Fruit fly (Drosophila melanogaster) whole organism, embryonic: ENCODE results near the gene Ask1.

Experiments
- CG11456 ChIP-seq: fragments of 200-800 bp; sonication (Bioruptor generic); IDR thresholded peaks from 3 replicates; pipeline ENCODE4 v1.3.6; 2022; ENCODE audit warnings: missing biosample characterization, missing genetic modification characterization
- CG13775 ChIP-seq: fragments of 200-800 bp; sonication (Bioruptor generic); optimal IDR thresholded peaks from 3 replicates; lab custom pipeline; 2017; ENCODE audit warnings: missing biosample characterization, mild to moderate bottlenecking, missing genetic modification characterization
- CG18011 ChIP-seq: fragments of 200-800 bp; sonication (Bioruptor generic); optimal IDR thresholded peaks from 2 replicates; lab custom pipeline; 2017; ENCODE audit warnings: missing biosample characterization, missing genetic modification characterization, mild to moderate bottlenecking, moderate library complexity, missing genotype
- CG2199 ChIP-seq: fragments of 200-800 bp; sonication (Bioruptor generic); IDR thresholded peaks from 3 replicates; pipeline ENCODE4 v1.3.6; 2022; ENCODE audit warnings: missing biosample characterization, missing genetic modification characterization
- CG32532 ChIP-seq: fragments of 200-800 bp; sonication (Bioruptor generic); IDR thresholded peaks from 2 replicates; pipeline ENCODE4 v1.3.6; 2022; ENCODE audit warnings: missing biosample characterization, missing genetic modification characterization
- CG4730 ChIP-seq: fragments of 200-800 bp; sonication (Bioruptor generic); IDR thresholded peaks from 2 replicates; pipeline ENCODE4 v1.3.6; 2022; ENCODE audit warnings: missing biosample characterization, missing genetic modification characterization
- CG5180 ChIP-seq: fragments of 200-800 bp; sonication (Bioruptor generic); optimal IDR thresholded peaks from 3 replicates; lab custom pipeline; 2017; ENCODE audit warnings: missing biosample characterization, missing genetic modification characterization, mild to moderate bottlenecking, moderate library complexity, missing genetic modification reagents
- CG5953 ChIP-seq: fragments of 200-800 bp; sonication (Bioruptor generic); IDR thresholded peaks from 2 replicates; pipeline ENCODE4 v1.3.6; 2022; ENCODE audit warnings: missing biosample characterization, missing genetic modification characterization
- CG6765 ChIP-seq: fragments of 200-800 bp; sonication (Bioruptor generic); optimal IDR thresholded peaks from 3 replicates; lab custom pipeline; 2017; ENCODE audit warnings: missing biosample characterization, mild to moderate bottlenecking, missing genetic modification characterization
- CG7745 ChIP-seq: fragments of 200-800 bp; sonication (Bioruptor generic); optimal IDR thresholded peaks from 2 replicates; lab custom pipeline; 2018; ENCODE audit warnings: missing biosample characterization, mild to moderate bottlenecking, missing genetic modification characterization, moderate library complexity
- CG7987 ChIP-seq: fragments of 200-800 bp; sonication (Bioruptor generic); optimal IDR thresholded peaks from 2 replicates; lab custom pipeline; 2018; ENCODE audit warnings: missing biosample characterization, mild to moderate bottlenecking, missing genetic modification characterization, moderate library complexity
- CG8388 ChIP-seq: fragments of 200-800 bp; sonication (Bioruptor generic); optimal IDR thresholded peaks from 2 replicates; lab custom pipeline; 2019; ENCODE audit warnings: missing biosample characterization, mild to moderate bottlenecking, missing genetic modification characterization, moderate library complexity
- CG8944 ChIP-seq: fragments of 200-800 bp; sonication (Bioruptor generic); optimal IDR thresholded peaks from 3 replicates; lab custom pipeline; 2016; ENCODE audit warnings: missing biosample characterization, missing genetic modification characterization
- CG9609 ChIP-seq: fragments of 200-800 bp; sonication (Bioruptor generic); optimal IDR thresholded peaks from 3 replicates; lab custom pipeline; 2016; ENCODE audit warnings: missing biosample characterization, missing genetic modification characterization
- CHES-1-like ChIP-seq: fragments of 200-800 bp; sonication (Bioruptor generic); optimal IDR thresholded peaks from 2 replicates; lab custom pipeline; 2016; ENCODE audit warnings: missing biosample characterization, missing genetic modification characterization
- CkIIα-i1 ChIP-seq: fragments of 200-800 bp; sonication (Bioruptor generic); IDR thresholded peaks from 2 replicates; pipeline ENCODE4 v1.3.6; 2022; ENCODE audit warnings: missing biosample characterization, missing genetic modification characterization
- D19B ChIP-seq: fragments of 200-800 bp; sonication (Bioruptor generic); optimal IDR thresholded peaks from 2 replicates; lab custom pipeline; 2017; ENCODE audit warnings: missing biosample characterization, mild to moderate bottlenecking, missing genetic modification characterization
- Dbx ChIP-seq: fragments of 200-800 bp; sonication (Bioruptor generic); IDR thresholded peaks from 3 replicates; pipeline ENCODE4 v1.3.6; 2022; ENCODE audit warnings: missing biosample characterization, missing genetic modification characterization
- Doc2 ChIP-seq: fragments of 200-800 bp; sonication (Bioruptor generic); IDR thresholded peaks from 2 replicates; pipeline ENCODE4 v1.3.6; 2022; ENCODE audit warnings: missing biosample characterization, missing genetic modification characterization
- E2f2 ChIP-seq: fragments of 200-800 bp; sonication (Bioruptor generic); IDR thresholded peaks from 2 replicates; pipeline ENCODE4 v1.3.6; 2022; ENCODE audit warnings: missing biosample characterization, missing genetic modification characterization
- ERR ChIP-seq: fragments of 200-800 bp; sonication (Bioruptor generic); optimal IDR thresholded peaks from 2 replicates; lab custom pipeline; 2016; ENCODE audit warnings: missing biosample characterization, missing genetic modification characterization
- HLH3B ChIP-seq: fragments of 200-800 bp; sonication (Bioruptor generic); IDR thresholded peaks from 2 replicates; pipeline ENCODE4 v1.3.6; 2022; ENCODE audit warnings: missing biosample characterization, missing genetic modification characterization
- NFAT ChIP-seq: fragments of 200-800 bp; sonication (Bioruptor generic); IDR thresholded peaks from 2 replicates; pipeline ENCODE4 v1.3.6; 2022; ENCODE audit warnings: missing biosample characterization, missing genetic modification characterization
- NfI ChIP-seq: fragments of 200-800 bp; sonication (Bioruptor generic); optimal IDR thresholded peaks from 3 replicates; lab custom pipeline; 2018; ENCODE audit warnings: missing biosample characterization, mild to moderate bottlenecking, missing genetic modification characterization, moderate library complexity
- Pdp1 ChIP-seq, 2 experiments: fragments of 200-800 bp; sonication (Bioruptor generic); optimal IDR thresholded peaks; 3 replicates each; lab custom pipeline; 2016; ENCODE audit warnings: missing biosample characterization in 2 of 2, missing genetic modification characterization in 2 of 2, mild to moderate bottlenecking in 1 of 2, moderate library complexity in 1 of 2
- Ptx1 ChIP-seq: fragments of 200-800 bp; sonication (Bioruptor generic); IDR thresholded peaks from 2 replicates; pipeline ENCODE4 v1.3.6; 2022; ENCODE audit warnings: missing biosample characterization, missing genetic modification characterization
- Side ChIP-seq: fragments of 200-800 bp; sonication (Bioruptor generic); optimal IDR thresholded peaks from 2 replicates; lab custom pipeline; 2016; ENCODE audit warnings: missing biosample characterization, missing genetic modification characterization
- Trl ChIP-seq, 3 experiments: fragments of >200 bp in 2 of 3; fragments of 200-800 bp in 1 of 3; sonication (Bioruptor generic) in 1 of 3; optimal IDR thresholded peaks; 2 replicates in 1 of 3; 3 replicates in 2 of 3; lab custom pipeline; 2016 to 2017; ENCODE audit warnings: missing biosample characterization in 1 of 3, missing genetic modification characterization in 1 of 3
- Vsx1 ChIP-seq: fragments of 200-800 bp; sonication (Bioruptor generic); optimal IDR thresholded peaks from 2 replicates; lab custom pipeline; 2017; ENCODE audit warnings: missing biosample characterization, mild to moderate bottlenecking, missing genetic modification characterization, missing genetic modification reagents
- ara ChIP-seq: fragments of 200-800 bp; sonication (Bioruptor generic); IDR thresholded peaks from 2 replicates; pipeline ENCODE4 v1.3.6; 2022; ENCODE audit warnings: missing biosample characterization, missing genetic modification characterization
- caup ChIP-seq: fragments of 200-800 bp; sonication (Bioruptor generic); optimal IDR thresholded peaks from 3 replicates; lab custom pipeline; 2017; ENCODE audit warnings: missing biosample characterization, mild to moderate bottlenecking, missing genetic modification characterization, moderate library complexity; ENCODE audit not compliant: severe bottlenecking
- chinmo ChIP-seq: fragments of 200-800 bp; sonication (Bioruptor generic); IDR thresholded peaks from 4 replicates; pipeline ENCODE4 v1.3.6; 2022; ENCODE audit warnings: missing biosample characterization, missing genetic modification characterization; ENCODE audit not compliant: partially characterized antibody
- ci ChIP-seq: fragments of 200-800 bp; sonication (Bioruptor generic); IDR thresholded peaks from 3 replicates; pipeline ENCODE4 v1.3.6; 2022; ENCODE audit warnings: missing biosample characterization, missing genetic modification characterization
- corto ChIP-seq: fragments of 200-800 bp; sonication (Bioruptor generic); optimal IDR thresholded peaks from 2 replicates; lab custom pipeline; 2016; ENCODE audit warnings: missing biosample characterization, mild to moderate bottlenecking, missing genetic modification characterization, moderate library complexity
- da ChIP-seq: fragments of 200-800 bp; sonication (Bioruptor generic); optimal IDR thresholded peaks from 2 replicates; lab custom pipeline; 2016; ENCODE audit warnings: missing biosample characterization, missing genetic modification characterization
- fd64A ChIP-seq: fragments of 200-800 bp; sonication (Bioruptor generic); optimal IDR thresholded peaks from 3 replicates; lab custom pipeline; 2018; ENCODE audit warnings: missing biosample characterization, mild to moderate bottlenecking, missing genetic modification characterization
- gro ChIP-seq: fragments of 200-800 bp; sonication (Bioruptor generic); optimal IDR thresholded peaks from 2 replicates; lab custom pipeline; 2016; ENCODE audit warnings: missing biosample characterization, missing genetic modification characterization
- gt ChIP-seq: fragments of 200-800 bp; sonication (Bioruptor generic); IDR thresholded peaks from 2 replicates; pipeline ENCODE4 v1.3.6; 2022; ENCODE audit warnings: missing biosample characterization, missing genetic modification characterization
- kay ChIP-seq: fragments of 200-800 bp; sonication (Bioruptor generic); optimal IDR thresholded peaks from 2 replicates; lab custom pipeline; 2016; ENCODE audit warnings: missing biosample characterization, missing genetic modification characterization
- lbe ChIP-seq: fragments of 200-800 bp; sonication (Bioruptor generic); optimal IDR thresholded peaks from 2 replicates; lab custom pipeline; 2016; ENCODE audit warnings: missing biosample characterization, mild to moderate bottlenecking, missing genetic modification characterization
- lola ChIP-seq, 3 experiments: fragments of >200 bp in 2 of 3; fragments of 200-800 bp in 1 of 3; sonication (Bioruptor generic) in 1 of 3; optimal IDR thresholded peaks; 2 replicates each; lab custom pipeline; 2017 to 2019; ENCODE audit warnings: missing biosample characterization in 3 of 3, missing genetic modification characterization in 3 of 3, mild to moderate bottlenecking in 1 of 3, moderate library complexity in 1 of 3
- luna ChIP-seq: fragments of 200-800 bp; sonication (Bioruptor generic); optimal IDR thresholded peaks from 2 replicates; lab custom pipeline; 2016; ENCODE audit warnings: missing biosample characterization, missing genetic modification characterization
- salm ChIP-seq: fragments of 200-800 bp; sonication (Bioruptor generic); optimal IDR thresholded peaks from 2 replicates; lab custom pipeline; 2018; ENCODE audit warnings: missing biosample characterization, mild to moderate bottlenecking, missing genetic modification characterization
- slbo ChIP-seq: fragments of 200-800 bp; sonication (Bioruptor generic); IDR thresholded peaks from 2 replicates; pipeline ENCODE4 v1.3.6; 2022; ENCODE audit warnings: missing biosample characterization, missing genetic modification characterization
- tio ChIP-seq: fragments of 200-800 bp; sonication (Bioruptor generic); optimal IDR thresholded peaks from 2 replicates; lab custom pipeline; 2017; ENCODE audit warnings: missing biosample characterization, missing genetic modification characterization, inconsistent platforms
- vvl ChIP-seq: fragments of 200-800 bp; sonication (Bioruptor generic); IDR thresholded peaks from 2 replicates; pipeline ENCODE4 v1.3.6; 2022; ENCODE audit warnings: missing biosample characterization, missing genetic modification characterization
- wdn ChIP-seq: fragments of 200-800 bp; sonication (Bioruptor generic); IDR thresholded peaks from 2 replicates; pipeline ENCODE4 v1.3.6; 2022; ENCODE audit warnings: missing biosample characterization, missing genetic modification characterization
- zfh2 ChIP-seq: fragments of 200-800 bp; sonication (Bioruptor generic); optimal IDR thresholded peaks from 2 replicates; lab custom pipeline; 2016; ENCODE audit warnings: missing biosample characterization, missing genetic modification characterization

Gene Ask1

DNA sequence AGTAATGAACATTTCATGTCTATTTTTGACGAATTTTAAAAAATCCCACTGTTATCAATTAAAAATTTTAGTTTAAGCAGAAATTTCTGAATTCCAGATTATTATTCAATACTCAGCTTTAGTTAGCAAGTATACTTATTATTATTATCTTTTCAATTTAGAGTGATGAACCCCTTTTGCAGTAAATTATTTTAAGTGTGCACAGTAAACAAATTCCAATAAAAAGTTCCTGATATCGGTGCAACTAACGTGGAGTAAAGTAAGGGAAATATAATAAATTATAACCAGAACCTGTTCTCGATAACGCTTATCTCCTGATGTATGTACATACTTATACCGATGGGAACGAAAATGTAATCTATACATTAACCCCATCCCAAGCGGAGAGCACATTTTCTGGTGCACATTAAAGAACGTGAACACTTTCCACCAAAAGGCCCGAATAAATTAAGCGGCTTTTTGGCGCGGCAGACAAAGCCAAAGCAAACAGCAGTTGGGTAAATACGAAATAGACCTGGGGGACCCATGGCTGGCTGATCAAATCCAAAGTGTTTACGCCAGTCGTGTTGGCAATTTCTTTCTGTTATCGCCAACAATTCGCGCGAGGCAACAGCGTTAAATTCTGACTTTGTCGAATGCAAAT is 21.4 kb upstream of the Ask1 start:
- TF ChIP-seq CG4730 (no peak), gro (GFP tag; lab: Kevin White, UChicago) (peak; percentile 8), CG2199 (GFP tag; lab: Robert Waterston, UW) (0 out of 3 replicates have a peak, but pooled peaks have one; percentile 40), corto (peak; percentile 19), Side (GFP tag; lab: Kevin White, UChicago) (peak; percentile 43), tio (GFP tag; lab: Kevin White, UChicago) (no peak), vvl (0 out of 2 replicates have a peak, but pooled peaks have one; percentile 27), caup (peak; percentile 71), gt (GFP tag; lab: Robert Waterston, UW) (no peak), kay (GFP tag; lab: Kevin White, UChicago) (peak; percentile 1), E2f2 (peak; percentile 26; the same call in 1 of the 2 replicates), CG18011 (GFP tag; lab: Kevin White, UChicago) (peak; percentile 27), Pdp1 (GFP tag; optimal IDR thresholded peaks at IDR 0.05; lab: Kevin White, UChicago) (no peak), lola (GFP tag; optimal IDR thresholded peaks at IDR 0.05; lab: Kevin White, UChicago) (no peak), Doc2 (no peak), luna (no peak), CG9609 (GFP tag; lab: Kevin White, UChicago) (peak; percentile 18), CG13775 (no peak), D19B (no peak), da (GFP tag; lab: Kevin White, UChicago) (no peak), NfI (GFP tag; lab: Kevin White, UChicago) (no peak), CG5953 (GFP tag; lab: Robert Waterston, UW) (0 out of 2 replicates have a peak, but pooled peaks have one; percentile 6), CG32532 (peak; percentile 50; the same call in 1 of the 2 replicates), salm (tag; lab: Kevin White, UChicago) (peak; percentile 2), chinmo (GFP tag; lab: Robert Waterston, UW) (0 out of 4 replicates have a peak, but pooled peaks have one; percentile 51), CG5180 (GFP tag; lab: Kevin White, UChicago) (peak; percentile 31), HLH3B (GFP tag; lab: Robert Waterston, UW) (peak; percentile 37; the same call in 1 of the 2 replicates), slbo (peak; percentile 34; the same call in 1 of the 2 replicates), Ptx1 (GFP tag; lab: Robert Waterston, UW) (no peak), CkIIα-i1 (no peak), fd64A (GFP tag; lab: Kevin White, UChicago) (peak; percentile 34), NFAT (GFP tag; lab: Robert Waterston, UW) (peak; percentile 41; the same call in 1 of the 2 replicates), CG7745 (tag; lab: Kevin White, UChicago) (peak; percentile 44), Dbx (GFP tag; lab: Robert Waterston, UW) (peak; percentile 68; the same call in 2 of the 3 replicates), zfh2 (GFP tag; lab: Kevin White, UChicago) (peak; percentile 37), ci (peak; percentile 46; the same call in 1 of the 3 replicates), CG8944 (GFP tag; lab: Kevin White, UChicago) (no peak), Trl (optimal IDR thresholded peaks at IDR 0.05; lab: Kevin White, UChicago) (no peak), Trl (GFP tag; optimal IDR thresholded peaks at IDR 0.05; lab: Kevin White, UChicago) (peak; percentile 38), wdn (GFP tag; lab: Robert Waterston, UW) (0 out of 2 replicates have a peak, but pooled peaks have one; percentile 21), CG7987 (GFP tag; lab: Kevin White, UChicago) (peak; percentile 31), CG8388 (GFP tag; lab: Kevin White, UChicago) (no peak), ERR (GFP tag; lab: Kevin White, UChicago) (peak; percentile 18), CHES-1-like (GFP tag; lab: Kevin White, UChicago) (peak; percentile 10), CG11456 (GFP tag; lab: Robert Waterston, UW) (no peak), lbe (GFP tag; lab: Kevin White, UChicago) (peak; percentile 86), CG6765 (GFP tag; lab: Kevin White, UChicago) (peak; percentile 16), Vsx1 (GFP tag; lab: Kevin White, UChicago) (peak; percentile 43), ara (GFP tag; lab: Robert Waterston, UW) (0 out of 2 replicates have a peak, but pooled peaks have one; percentile 31)
